Fruit fly (Drosophila melanogaster) whole organism, prepupa: ENCODE data around the gene sip2.

Experiments
- CG11294 ChIP-seq: fragments of 200-800 bp; sonication (Bioruptor generic); IDR thresholded peaks from 2 replicates; pipeline ENCODE4 v1.3.6; 2022; ENCODE audit warnings: missing biosample characterization, missing genetic modification characterization
- CG11762 ChIP-seq: fragments of 200-800 bp; sonication (Bioruptor generic); optimal IDR thresholded peaks from 3 replicates; lab custom pipeline; 2016; ENCODE audit warnings: missing biosample characterization, missing genetic modification characterization; ENCODE audit not compliant: insufficient read depth
- CG1621 ChIP-seq: fragments of 200-800 bp; sonication (Bioruptor generic); optimal IDR thresholded peaks from 3 replicates; lab custom pipeline; 2018; ENCODE audit warnings: missing biosample characterization, mild to moderate bottlenecking, missing genetic modification characterization
- CG3032 ChIP-seq: fragments of 200-800 bp; optimal IDR thresholded peaks from 2 replicates; lab custom pipeline; 2019; ENCODE audit warnings: missing biosample characterization, mild to moderate bottlenecking, missing genetic modification characterization, moderate library complexity
- CG32006 ChIP-seq: fragments of 200-800 bp; sonication (Bioruptor generic); optimal IDR thresholded peaks from 3 replicates; lab custom pipeline; 2017; ENCODE audit warnings: missing biosample characterization, mild to moderate bottlenecking, missing genetic modification characterization
- CG6808 ChIP-seq: fragments of 200-800 bp; sonication (Bioruptor generic); optimal IDR thresholded peaks from 3 replicates; lab custom pipeline; 2017; ENCODE audit warnings: missing biosample characterization, missing genetic modification characterization, mild to moderate bottlenecking, moderate library complexity, missing genetic modification reagents
- Eip93F ChIP-seq: fragments of 200-800 bp; sonication (Bioruptor generic); optimal IDR thresholded peaks from 2 replicates; lab custom pipeline; 2016; ENCODE audit warnings: missing biosample characterization, mild to moderate bottlenecking, missing genetic modification characterization
- Ets21C ChIP-seq: fragments of 200-800 bp; sonication (Bioruptor generic); optimal IDR thresholded peaks from 3 replicates; lab custom pipeline; 2016; ENCODE audit warnings: missing biosample characterization, missing genetic modification characterization
- Hr39 ChIP-seq: fragments of 200-800 bp; sonication (Bioruptor generic); optimal IDR thresholded peaks from 2 replicates; lab custom pipeline; 2016; ENCODE audit warnings: missing biosample characterization, missing genetic modification characterization
- Sox102F ChIP-seq: fragments of 200-800 bp; sonication (Bioruptor generic); optimal IDR thresholded peaks from 2 replicates; lab custom pipeline; 2016; ENCODE audit warnings: missing biosample characterization, mild to moderate bottlenecking, missing genetic modification characterization
- Sox14 ChIP-seq: fragments of 200-800 bp; sonication (Bioruptor generic); optimal IDR thresholded peaks from 3 replicates; lab custom pipeline; 2016; ENCODE audit warnings: missing biosample characterization, missing genetic modification characterization
- achi ChIP-seq: fragments of 200-800 bp; sonication (Bioruptor generic); optimal IDR thresholded peaks from 3 replicates; lab custom pipeline; 2016; ENCODE audit warnings: missing biosample characterization, missing genetic modification characterization
- dac ChIP-seq: fragments of 200-800 bp; sonication (Bioruptor generic); optimal IDR thresholded peaks from 2 replicates; lab custom pipeline; 2017; ENCODE audit warnings: missing biosample characterization, mild to moderate bottlenecking, missing genetic modification characterization
- dsx ChIP-seq: fragments of 200-800 bp; optimal IDR thresholded peaks from 3 replicates; lab custom pipeline; 2019; ENCODE audit warnings: missing biosample characterization, mild to moderate bottlenecking, missing genetic modification characterization, moderate library complexity; ENCODE audit not compliant: poor library complexity, severe bottlenecking

DNA sequence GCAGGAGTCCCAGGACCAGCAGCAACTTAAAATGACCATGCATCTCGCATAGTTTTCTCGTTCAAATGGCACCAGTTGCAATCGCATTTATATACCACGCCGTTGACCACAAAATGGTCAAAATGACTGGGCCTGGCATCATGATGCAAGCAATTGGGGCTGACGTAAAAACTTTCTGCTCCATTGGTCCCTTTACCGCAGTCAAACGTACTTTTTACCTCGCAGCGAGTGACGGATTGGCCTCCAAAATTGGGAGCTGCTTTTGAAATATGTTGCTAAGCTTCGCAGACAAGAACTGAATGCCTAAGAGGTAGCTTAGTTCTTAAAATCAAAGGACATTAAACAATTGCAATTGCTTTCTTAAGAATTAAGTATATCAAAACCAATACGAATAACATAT is 47.5 kb downstream of the sip2 start, which contains the start of gene CG32829:
- no peak for TF ChIP-seq Hr39 (GFP tag; lab: Kevin White, UChicago)
- no peak for TF ChIP-seq CG3032 (tag; lab: Kevin White, UChicago)
- TF ChIP-seq CG6808 (GFP tag; lab: Kevin White, UChicago) = no peak
- TF ChIP-seq dsx (GFP tag; lab: Kevin White, UChicago) = no peak
- no peak for TF ChIP-seq CG1621 (tag; lab: Kevin White, UChicago)
- TF ChIP-seq Ets21C (GFP tag; lab: Kevin White, UChicago) = no peak
- no peak for TF ChIP-seq CG11762 (GFP tag; lab: Kevin White, UChicago)
- no peak for TF ChIP-seq Sox102F
- TF ChIP-seq CG32006 (GFP tag; lab: Kevin White, UChicago) = no peak
- TF ChIP-seq Eip93F (GFP tag; lab: Kevin White, UChicago) = no peak
- no peak for TF ChIP-seq achi (GFP tag; lab: Kevin White, UChicago)
- no peak for TF ChIP-seq Sox14
- TF ChIP-seq dac (GFP tag; lab: Kevin White, UChicago) = no peak
- no peak for TF ChIP-seq CG11294 (GFP tag; lab: Robert Waterston, UW)
